Fruit fly (Drosophila melanogaster) whole organism, embryonic: Measurements from ENCODE around the gene CG7551.

Source experiments
- Antp ChIP-seq: fragments of 200-800 bp; sonication (Bioruptor generic); optimal IDR thresholded peaks from 3 replicates; lab custom pipeline; 2016; ENCODE audit warnings: missing biosample characterization, missing genetic modification characterization
- Atf-2 ChIP-seq: fragments of 200-800 bp; sonication (Bioruptor generic); optimal IDR thresholded peaks from 2 replicates; lab custom pipeline; 2016; ENCODE audit warnings: missing biosample characterization, missing genetic modification characterization
- B-H2 ChIP-seq: fragments of 200-800 bp; sonication (Bioruptor generic); optimal IDR thresholded peaks from 2 replicates; lab custom pipeline; 2018; ENCODE audit warnings: missing biosample characterization, mild to moderate bottlenecking, missing genetic modification characterization
- CG10462 ChIP-seq: fragments of 200-800 bp; sonication (Bioruptor generic); optimal IDR thresholded peaks from 2 replicates; lab custom pipeline; 2016; ENCODE audit warnings: missing biosample characterization, missing genetic modification characterization
- CG1233 ChIP-seq: fragments of 200-800 bp; sonication (Bioruptor generic); optimal IDR thresholded peaks from 4 replicates; lab custom pipeline; 2018; ENCODE audit warnings: missing biosample characterization, mild to moderate bottlenecking, missing genetic modification characterization
- CG12391 ChIP-seq: fragments of 200-800 bp; sonication (Bioruptor generic); optimal IDR thresholded peaks from 3 replicates; lab custom pipeline; 2018; ENCODE audit warnings: missing biosample characterization, mild to moderate bottlenecking, missing genetic modification characterization, moderate library complexity
- CG14860 ChIP-seq: fragments of 200-800 bp; sonication (Bioruptor generic); IDR thresholded peaks from 3 replicates; pipeline ENCODE4 v1.3.6; 2022; ENCODE audit warnings: missing biosample characterization, missing genetic modification characterization; ENCODE audit not compliant: partially characterized antibody
- CG1529 ChIP-seq: fragments of 200-800 bp; sonication (Bioruptor generic); optimal IDR thresholded peaks from 3 replicates; lab custom pipeline; 2018; ENCODE audit warnings: missing biosample characterization, missing genetic modification characterization
- CG15479 ChIP-seq: fragments of 200-800 bp; sonication (Bioruptor generic); optimal IDR thresholded peaks from 3 replicates; lab custom pipeline; 2019; ENCODE audit warnings: missing biosample characterization, mild to moderate bottlenecking, missing genetic modification characterization, moderate library complexity
- CG1602 ChIP-seq: fragments of 200-800 bp; sonication (Bioruptor generic); optimal IDR thresholded peaks from 3 replicates; lab custom pipeline; 2016; ENCODE audit warnings: missing biosample characterization, missing genetic modification characterization
- CG1603 ChIP-seq: fragments of 200-800 bp; sonication (Bioruptor generic); optimal IDR thresholded peaks from 2 replicates; lab custom pipeline; 2019; ENCODE audit warnings: missing biosample characterization, mild to moderate bottlenecking, missing genetic modification characterization, moderate library complexity
- CG16779 ChIP-seq: fragments of 200-800 bp; sonication (Bioruptor generic); IDR thresholded peaks from 2 replicates; pipeline ENCODE4 v1.3.6; 2022; ENCODE audit warnings: missing biosample characterization, missing genetic modification characterization
- CG16863 ChIP-seq: fragments of 200-800 bp; sonication (Bioruptor generic); optimal IDR thresholded peaks from 3 replicates; lab custom pipeline; 2016; ENCODE audit warnings: missing biosample characterization, missing genetic modification characterization
- CG17568 ChIP-seq: fragments of 200-800 bp; sonication (Bioruptor generic); optimal IDR thresholded peaks from 2 replicates; lab custom pipeline; 2018; ENCODE audit warnings: missing biosample characterization, mild to moderate bottlenecking, missing genetic modification characterization, moderate library complexity
- CG18476 ChIP-seq: fragments of 200-800 bp; sonication (Bioruptor generic); optimal IDR thresholded peaks from 2 replicates; lab custom pipeline; 2016; ENCODE audit warnings: missing biosample characterization, mild to moderate bottlenecking, missing genetic modification characterization
- CG2120 ChIP-seq: fragments of 200-800 bp; sonication (Bioruptor generic); optimal IDR thresholded peaks from 3 replicates; lab custom pipeline; 2016; ENCODE audit warnings: missing biosample characterization, missing genetic modification characterization
- CG30431 ChIP-seq: fragments of 200-800 bp; sonication (Bioruptor generic); optimal IDR thresholded peaks from 2 replicates; lab custom pipeline; 2017; ENCODE audit warnings: missing biosample characterization, missing genetic modification characterization
- CG34224 ChIP-seq: fragments of 200-800 bp; sonication (Bioruptor generic); IDR thresholded peaks from 3 replicates; pipeline ENCODE4 v1.3.6; 2022; ENCODE audit warnings: missing biosample characterization, missing genetic modification characterization; ENCODE audit not compliant: partially characterized antibody
- CG4424 ChIP-seq: fragments of 200-800 bp; sonication (Bioruptor generic); optimal IDR thresholded peaks from 3 replicates; lab custom pipeline; 2016; ENCODE audit warnings: missing biosample characterization, missing genetic modification characterization
- CG7987 ChIP-seq: fragments of 200-800 bp; sonication (Bioruptor generic); optimal IDR thresholded peaks from 2 replicates; lab custom pipeline; 2018; ENCODE audit warnings: missing biosample characterization, mild to moderate bottlenecking, missing genetic modification characterization, moderate library complexity
- CG9609 ChIP-seq: fragments of 200-800 bp; sonication (Bioruptor generic); optimal IDR thresholded peaks from 3 replicates; lab custom pipeline; 2016; ENCODE audit warnings: missing biosample characterization, missing genetic modification characterization
- Chrac-16 ChIP-seq: fragments of 200-800 bp; sonication (Bioruptor generic); optimal IDR thresholded peaks from 3 replicates; lab custom pipeline; 2016; ENCODE audit warnings: missing biosample characterization, missing genetic modification characterization
- D ChIP-seq, 2 experiments: fragments of 200-800 bp in 1 of 2; fragments of >200 bp in 1 of 2; sonication (Bioruptor generic) in 1 of 2; optimal IDR thresholded peaks; 2 replicates in 1 of 2; 3 replicates in 1 of 2; lab custom pipeline; 2017; ENCODE audit warnings: mild to moderate bottlenecking in 1 of 2, missing biosample characterization in 1 of 2, missing genetic modification characterization in 1 of 2, missing genetic modification reagents in 1 of 2
- Deaf1 ChIP-seq: fragments of 200-800 bp; optimal IDR thresholded peaks from 3 replicates; lab custom pipeline; 2019; ENCODE audit warnings: missing biosample characterization, mild to moderate bottlenecking, missing genetic modification characterization, moderate library complexity
- Ets65A ChIP-seq: fragments of 200-800 bp; sonication (Bioruptor generic); peaks from one replicate; lab custom pipeline; 2016; ENCODE audit warnings: missing biosample characterization, missing genetic modification characterization
- Fer2 ChIP-seq: fragments of 200-800 bp; sonication (Bioruptor generic); optimal IDR thresholded peaks from 2 replicates; lab custom pipeline; 2018; ENCODE audit warnings: missing biosample characterization, mild to moderate bottlenecking, missing genetic modification characterization, moderate library complexity
- HmgD ChIP-seq: fragments of 200-800 bp; sonication (Bioruptor generic); optimal IDR thresholded peaks from 3 replicates; lab custom pipeline; 2016; ENCODE audit warnings: missing biosample characterization, missing genetic modification characterization
- Lhr ChIP-seq: fragments of 200-800 bp; sonication (Bioruptor generic); optimal IDR thresholded peaks from 3 replicates; lab custom pipeline; 2017; ENCODE audit warnings: mild to moderate bottlenecking, missing biosample characterization, missing genetic modification reagents, missing genetic modification characterization
- Scr ChIP-seq: fragments of 200-800 bp; sonication (Bioruptor generic); IDR thresholded peaks from 2 replicates; pipeline ENCODE4 v1.3.6; 2022; ENCODE audit warnings: missing biosample characterization, missing genetic modification characterization; ENCODE audit not compliant: partially characterized antibody
- Six4 ChIP-seq: fragments of 200-800 bp; sonication (Bioruptor generic); optimal IDR thresholded peaks from 2 replicates; lab custom pipeline; 2016; ENCODE audit warnings: missing biosample characterization, missing genetic modification characterization
- Trl ChIP-seq, 3 experiments: fragments of >200 bp in 2 of 3; fragments of 200-800 bp in 1 of 3; sonication (Bioruptor generic) in 1 of 3; optimal IDR thresholded peaks; 2 replicates in 1 of 3; 3 replicates in 2 of 3; lab custom pipeline; 2016 to 2017; ENCODE audit warnings: missing biosample characterization in 1 of 3, missing genetic modification characterization in 1 of 3
- Usf ChIP-seq: fragments of 200-800 bp; sonication (Bioruptor generic); optimal IDR thresholded peaks from 2 replicates; lab custom pipeline; 2017; ENCODE audit warnings: missing genotype, missing biosample characterization, missing genetic modification characterization
- bigmax ChIP-seq: fragments of 200-800 bp; sonication (Bioruptor generic); optimal IDR thresholded peaks from 2 replicates; lab custom pipeline; 2018; ENCODE audit warnings: missing biosample characterization, mild to moderate bottlenecking, missing genetic modification characterization
- crp ChIP-seq, 2 experiments: fragments of 200-800 bp; sonication (Bioruptor generic); optimal IDR thresholded peaks; 2 replicates in 1 of 2; 3 replicates in 1 of 2; lab custom pipeline; 2017; ENCODE audit warnings: missing biosample characterization in 2 of 2, missing genetic modification characterization in 2 of 2, mild to moderate bottlenecking in 1 of 2, moderate library complexity in 1 of 2
- dmrt11E ChIP-seq: fragments of 200-800 bp; sonication (Bioruptor generic); optimal IDR thresholded peaks from 3 replicates; lab custom pipeline; 2018; ENCODE audit warnings: missing biosample characterization, mild to moderate bottlenecking, missing genetic modification characterization, moderate library complexity
- dpn ChIP-seq, 2 experiments: fragments of 200-800 bp; sonication (Bioruptor generic); optimal IDR thresholded peaks; 3 replicates each; lab custom pipeline; 2016; ENCODE audit warnings: missing biosample characterization in 2 of 2, missing genetic modification characterization in 2 of 2
- eve ChIP-seq, 2 experiments: fragments of >200 bp; optimal IDR thresholded peaks; 2 replicates each; lab custom pipeline; 2017; ENCODE audit warnings: missing biosample characterization in 2 of 2, missing genetic modification characterization in 2 of 2
- ewg ChIP-seq: fragments of 200-800 bp; sonication (Bioruptor generic); optimal IDR thresholded peaks from 3 replicates; lab custom pipeline; 2017; ENCODE audit warnings: mild to moderate bottlenecking, missing biosample characterization, missing genetic modification reagents, missing genetic modification characterization
- fu2 ChIP-seq: fragments of 200-800 bp; sonication (Bioruptor generic); optimal IDR thresholded peaks from 2 replicates; lab custom pipeline; 2016; ENCODE audit warnings: missing biosample characterization, missing genetic modification characterization
- gsb ChIP-seq: fragments of 200-800 bp; sonication (Bioruptor generic); IDR thresholded peaks from 2 replicates; pipeline ENCODE4 v1.3.6; 2022; ENCODE audit warnings: missing biosample characterization, missing genetic modification characterization
- her ChIP-seq: fragments of 200-800 bp; sonication (Bioruptor generic); optimal IDR thresholded peaks from 2 replicates; lab custom pipeline; 2016; ENCODE audit warnings: missing biosample characterization, missing genetic modification characterization
- phol ChIP-seq: fragments of 200-800 bp; sonication (Bioruptor generic); optimal IDR thresholded peaks from 3 replicates; lab custom pipeline; 2018; ENCODE audit warnings: missing biosample characterization, mild to moderate bottlenecking, missing genetic modification characterization, moderate library complexity
- sc ChIP-seq, 3 experiments: fragments of >200 bp in 2 of 3; fragments of 200-800 bp in 1 of 3; sonication (Bioruptor generic) in 1 of 3; optimal IDR thresholded peaks; 2 replicates in 2 of 3; 3 replicates in 1 of 3; lab custom pipeline; 2017; ENCODE audit warnings: mild to moderate bottlenecking in 1 of 3, missing biosample characterization in 1 of 3, missing genetic modification characterization in 1 of 3, missing genetic modification reagents in 1 of 3
- seq ChIP-seq: fragments of 200-800 bp; sonication (Bioruptor generic); IDR thresholded peaks from 2 replicates; pipeline ENCODE4 v1.3.6; 2022; ENCODE audit warnings: missing biosample characterization, missing genetic modification characterization
- shn ChIP-seq: fragments of 200-800 bp; sonication (Bioruptor generic); optimal IDR thresholded peaks from 3 replicates; lab custom pipeline; 2016; ENCODE audit warnings: missing biosample characterization, missing genetic modification characterization
- stc ChIP-seq: fragments of 200-800 bp; sonication (Bioruptor generic); IDR thresholded peaks from 2 replicates; pipeline ENCODE4 v1.3.6; 2022; ENCODE audit warnings: missing biosample characterization, missing genetic modification characterization
- tx ChIP-seq: fragments of 200-800 bp; sonication (Bioruptor generic); optimal IDR thresholded peaks from 2 replicates; lab custom pipeline; 2016; ENCODE audit warnings: missing biosample characterization, missing genetic modification characterization
- vfl ChIP-seq: fragments of 200-800 bp; sonication (Bioruptor generic); optimal IDR thresholded peaks from 2 replicates; lab custom pipeline; 2016; ENCODE audit warnings: missing biosample characterization, missing genetic modification characterization

CG7551 gene

DNA sequence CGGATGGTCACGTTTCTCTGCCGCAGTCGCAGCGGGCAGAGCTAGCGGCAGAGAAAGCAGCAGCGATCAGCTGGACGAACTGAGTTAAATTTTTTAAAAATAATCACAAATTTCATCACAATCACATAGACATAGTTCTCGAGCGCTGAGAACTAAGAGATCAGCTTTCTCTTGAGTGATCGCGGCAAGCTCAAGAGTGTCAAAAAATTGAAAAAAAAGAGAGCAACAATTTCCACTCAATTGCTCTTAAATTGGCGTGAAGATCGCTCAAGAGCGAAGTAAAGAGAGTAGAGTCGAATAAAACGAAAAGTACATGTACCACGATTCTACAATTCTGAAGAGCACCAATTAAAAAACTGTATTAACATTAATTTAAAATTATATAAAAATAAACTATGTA, 29.9 kb upstream of the CG7551 start (continued):
- no peak for TF ChIP-seq CG30431 (GFP tag; lab: Kevin White, UChicago)
- peak in 1 of 2 experiments; percentile 40 for TF ChIP-seq crp (GFP tag; optimal IDR thresholded peaks at IDR 0.05; lab: Kevin White, UChicago)
- TF ChIP-seq sc (optimal IDR thresholded peaks at IDR 0.05; lab: Kevin White, UChicago), result no peak
- no peak for TF ChIP-seq sc (GFP tag; optimal IDR thresholded peaks at IDR 0.05; lab: Kevin White, UChicago)
- TF ChIP-seq CG1233, result no peak
- TF ChIP-seq CG34224 (GFP tag; lab: Robert Waterston, UW), result peak; percentile 36; the same call in 1 of the 3 replicates
- no peak for TF ChIP-seq Six4 (GFP tag; lab: Kevin White, UChicago)
- TF ChIP-seq CG18476, result no peak
- no peak for TF ChIP-seq CG2120
- no peak for TF ChIP-seq CG9609
- peak; percentile 7 for TF ChIP-seq CG17568 (GFP tag; lab: Kevin White, UChicago)
- TF ChIP-seq gsb (GFP tag; lab: Robert Waterston, UW), result no peak
- peak; percentile 91 to 93 for TF ChIP-seq Trl (optimal IDR thresholded peaks at IDR 0.05; lab: Kevin White, UChicago)
- TF ChIP-seq Trl (GFP tag; optimal IDR thresholded peaks at IDR 0.05; lab: Kevin White, UChicago), result no peak
- no peak for TF ChIP-seq her (GFP tag; lab: Kevin White, UChicago)
- no peak for TF ChIP-seq CG7987 (GFP tag; lab: Kevin White, UChicago)

DNA sequence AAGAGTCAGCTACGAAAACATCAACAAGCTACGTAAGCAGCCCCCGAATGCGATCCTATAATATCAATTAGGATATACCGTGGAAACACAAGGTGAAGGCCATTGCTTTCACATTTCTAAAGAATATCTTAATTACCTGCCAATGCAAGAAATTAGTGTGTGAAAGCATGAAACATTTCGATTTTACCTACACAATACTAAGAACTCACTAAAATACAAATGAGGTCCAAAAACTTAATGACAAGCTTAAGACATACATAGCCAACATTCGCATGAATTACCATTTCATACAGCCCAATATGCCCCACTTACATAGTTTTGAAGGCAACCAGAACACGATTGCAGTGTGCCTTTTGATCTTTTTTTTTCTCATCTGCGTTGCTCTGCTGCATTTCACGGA, 28.6 kb upstream of the CG7551 start:
- TF ChIP-seq dpn (GFP tag; optimal IDR thresholded peaks at IDR 0.05; lab: Kevin White, UChicago) (peak in 1 of 2 experiments; percentile 56), fu2 (GFP tag; lab: Kevin White, UChicago) (peak; percentile 10), bigmax (no peak), D (optimal IDR thresholded peaks at IDR 0.05; lab: Kevin White, UChicago) (no peak), D (GFP tag; optimal IDR thresholded peaks at IDR 0.05; lab: Kevin White, UChicago) (peak; percentile 32), CG15479 (GFP tag; lab: Kevin White, UChicago) (no peak), Deaf1 (tag; lab: Kevin White, UChicago) (no peak), ewg (peak; percentile 31), CG1603 (tag; lab: Kevin White, UChicago) (peak; percentile 50), vfl (GFP tag; lab: Kevin White, UChicago) (no peak), HmgD (GFP tag; lab: Kevin White, UChicago) (no peak), Atf-2 (GFP tag; lab: Kevin White, UChicago) (peak; percentile 11), Scr (GFP tag; lab: Robert Waterston, UW) (no peak), seq (GFP tag; lab: Robert Waterston, UW) (peak; percentile 44; the same call in 1 of the 2 replicates), CG4424 (peak; percentile 26), B-H2 (GFP tag; lab: Kevin White, UChicago) (no peak), CG16863 (GFP tag; lab: Kevin White, UChicago) (no peak), Antp (GFP tag; lab: Kevin White, UChicago) (peak; percentile 13), shn (GFP tag; lab: Kevin White, UChicago) (peak; percentile 22), CG10462 (peak; percentile 15), CG1529 (GFP tag; lab: Kevin White, UChicago) (peak; percentile 23), CG12391 (peak; percentile 42), Chrac-16 (GFP tag; lab: Kevin White, UChicago) (peak; percentile 41), Ets65A (GFP tag; lab: Kevin White, UChicago) (peak; percentile 79), eve (GFP tag; optimal IDR thresholded peaks at IDR 0.05; lab: Kevin White, UChicago) (peak in 1 of 2 experiments; percentile 83), Fer2 (no peak), Usf (GFP tag; lab: Kevin White, UChicago) (no peak), CG16779 (GFP tag; lab: Robert Waterston, UW) (no peak), tx (peak; percentile 0), CG14860 (GFP tag; lab: Robert Waterston, UW) (no peak), dmrt11E (tag; lab: Kevin White, UChicago) (peak; percentile 59), phol (tag; lab: Kevin White, UChicago) (peak; percentile 41), stc (GFP tag; lab: Robert Waterston, UW) (0 out of 2 replicates have a peak, but pooled peaks have one; percentile 24), Lhr (GFP tag; lab: Kevin White, UChicago) (peak; percentile 1), CG1602 (peak; percentile 16)
